Worm (Caenorhabditis elegans) whole organism, young adult: Measurements from ENCODE around the gene T06E8.2.

Source experiments
- B0019.2 ChIP-seq: fragments of 200-800 bp; sonication (Bioruptor generic); conservative IDR thresholded peaks from 2 replicates; pipeline ENCODE4 v1.3.6; 2022; ENCODE audit warnings: missing genetic modification reagents, missing genetic modification characterization, missing compliant biosample characterization
- B0035.1 ChIP-seq: sonication (generic microtip); optimal IDR thresholded peaks from 2 replicates; lab custom pipeline; 2016; ENCODE audit warnings: missing genetic modification characterization, mild to moderate bottlenecking, missing compliant biosample characterization, missing genotype, missing genetic modification reagents
- D2030.7 ChIP-seq: fragments of 200-800 bp; sonication (Bioruptor generic); IDR thresholded peaks from 2 replicates; pipeline ENCODE4 v1.3.6; 2022; ENCODE audit warnings: missing genetic modification reagents, missing genetic modification characterization, missing compliant biosample characterization
- F22D6.2 ChIP-seq: sonication (generic microtip); optimal IDR thresholded peaks from 2 replicates; lab custom pipeline; 2016; ENCODE audit warnings: mild to moderate bottlenecking, missing genetic modification characterization, missing compliant biosample characterization
- Y53F4B.3 ChIP-seq: fragments of 200-800 bp; sonication (Bioruptor generic); IDR thresholded peaks from 2 replicates; pipeline ENCODE4 v1.3.6; 2022; ENCODE audit warnings: missing genetic modification reagents, missing genetic modification characterization, missing compliant biosample characterization
- Y53G8AR.9 ChIP-seq: fragments of 200-800 bp; sonication (Bioruptor generic); conservative IDR thresholded peaks from 2 replicates; pipeline ENCODE4 v1.3.6; 2022; ENCODE audit warnings: missing genetic modification reagents, missing genetic modification characterization, missing compliant biosample characterization
- Y56A3A.18 ChIP-seq: fragments of 200-800 bp; sonication (Bioruptor generic); IDR thresholded peaks from 2 replicates; pipeline ENCODE4 v1.3.6; 2022; ENCODE audit warnings: missing genetic modification reagents, missing genetic modification characterization, missing compliant biosample characterization
- Y67H2A.10 ChIP-seq: fragments of 200-800 bp; sonication (Bioruptor generic); conservative IDR thresholded peaks from 2 replicates; pipeline ENCODE4 v1.3.6; 2022; ENCODE audit warnings: missing genetic modification reagents, missing genetic modification characterization, missing compliant biosample characterization
- Y79H2A.3 ChIP-seq: fragments of 200-800 bp; sonication (Bioruptor generic); conservative IDR thresholded peaks from 2 replicates; pipeline ENCODE4 v1.3.6; 2022; ENCODE audit warnings: missing genetic modification reagents, missing genetic modification characterization, missing compliant biosample characterization
- Y95B8A.8 ChIP-seq: fragments of 200-800 bp; sonication (Bioruptor generic); IDR thresholded peaks from 2 replicates; pipeline ENCODE4 v1.3.6; 2022; ENCODE audit warnings: missing genetic modification reagents, missing genetic modification characterization, missing compliant biosample characterization
- akir-1 ChIP-seq: fragments of 200-800 bp; sonication (Bioruptor generic); optimal IDR thresholded peaks from 2 replicates; lab custom pipeline; 2018; ENCODE audit warnings: mild to moderate bottlenecking, missing genetic modification characterization, moderate library complexity, missing compliant biosample characterization
- athp-1 ChIP-seq: sonication (generic microtip); optimal IDR thresholded peaks from 2 replicates; lab custom pipeline; 2017; ENCODE audit warnings: mild to moderate bottlenecking, missing genetic modification characterization, missing compliant biosample characterization
- attf-3 ChIP-seq: fragments of 200-800 bp; sonication (Bioruptor generic); conservative IDR thresholded peaks from 2 replicates; pipeline ENCODE4 v1.3.6; 2022; ENCODE audit warnings: missing genetic modification reagents, missing genetic modification characterization, missing compliant biosample characterization
- attf-5 ChIP-seq: fragments of 200-800 bp; sonication (Bioruptor generic); optimal IDR thresholded peaks from 2 replicates; lab custom pipeline; 2018; ENCODE audit warnings: mild to moderate bottlenecking, missing genetic modification characterization, missing compliant biosample characterization
- bed-1 ChIP-seq: fragments of 200-800 bp; sonication (Bioruptor generic); IDR thresholded peaks from 2 replicates; pipeline ENCODE4 v1.3.6; 2022; ENCODE audit warnings: missing genetic modification reagents, missing genetic modification characterization, missing compliant biosample characterization
- cebp-1 ChIP-seq, 2 experiments: fragments of 200-800 bp in 1 of 2; sonication (Bioruptor generic) in 1 of 2; sonication (generic microtip) in 1 of 2; IDR thresholded peaks in 1 of 2; optimal IDR thresholded peaks in 1 of 2; 2 replicates each; pipeline versions ENCODE4 v1.3.6 to Lab custom; 2017 to 2022; ENCODE audit warnings: missing compliant biosample characterization in 2 of 2, missing genetic modification characterization in 2 of 2, mild to moderate bottlenecking in 1 of 2, missing genetic modification reagents in 1 of 2, moderate library complexity in 1 of 2
- cebp-2 ChIP-seq: fragments of 200-800 bp; sonication (Bioruptor generic); IDR thresholded peaks from 2 replicates; pipeline ENCODE4 v1.3.6; 2022; ENCODE audit warnings: missing genetic modification characterization, missing compliant biosample characterization
- ceh-27 ChIP-seq: fragments of 200-800 bp; sonication (Bioruptor generic); optimal IDR thresholded peaks from 2 replicates; lab custom pipeline; 2018; ENCODE audit warnings: mild to moderate bottlenecking, missing genetic modification characterization, moderate library complexity, missing compliant biosample characterization
- chd-7 ChIP-seq: sonication (generic microtip); optimal IDR thresholded peaks from 2 replicates; lab custom pipeline; 2016; ENCODE audit warnings: mild to moderate bottlenecking, missing genetic modification characterization, moderate library complexity, missing compliant biosample characterization
- die-1 ChIP-seq: sonication (generic microtip); optimal IDR thresholded peaks from 2 replicates; lab custom pipeline; 2016; ENCODE audit warnings: missing genotype, mild to moderate bottlenecking, missing genetic modification characterization, missing compliant biosample characterization
- dox-1 ChIP-seq: fragments of 200-800 bp; sonication (Bioruptor generic); IDR thresholded peaks from 2 replicates; pipeline ENCODE4 v1.3.6; 2022; ENCODE audit warnings: missing genetic modification reagents, missing genetic modification characterization, missing compliant biosample characterization
- efl-1 ChIP-seq: fragments of 150-350 bp; optimal IDR thresholded peaks from 2 replicates; lab custom pipeline; 2014; ENCODE audit warnings: missing biosample characterization, missing genetic modification reagents, missing genetic modification characterization
- egl-44 ChIP-seq: fragments of 200-800 bp; sonication (Bioruptor generic); IDR thresholded peaks from 2 replicates; pipeline ENCODE4 v1.3.6; 2022; ENCODE audit warnings: missing genetic modification reagents, missing genetic modification characterization, missing compliant biosample characterization
- ets-4 ChIP-seq: fragments of 200-800 bp; sonication (Bioruptor generic); optimal IDR thresholded peaks from 2 replicates; lab custom pipeline; 2018; ENCODE audit warnings: mild to moderate bottlenecking, missing genetic modification characterization, missing compliant biosample characterization
- gei-17 ChIP-seq: fragments of 200-800 bp; sonication (Bioruptor generic); optimal IDR thresholded peaks from 2 replicates; lab custom pipeline; 2018; ENCODE audit warnings: mild to moderate bottlenecking, missing genetic modification characterization, missing compliant biosample characterization
- hlh-12 ChIP-seq: sonication (generic microtip); optimal IDR thresholded peaks from 2 replicates; lab custom pipeline; 2016; ENCODE audit warnings: missing genetic modification characterization, missing compliant biosample characterization
- hlh-26 ChIP-seq: fragments of 200-800 bp; sonication (Bioruptor generic); conservative IDR thresholded peaks from 2 replicates; pipeline ENCODE4 v1.3.6; 2022; ENCODE audit warnings: missing genetic modification reagents, missing genetic modification characterization, missing compliant biosample characterization
- hmg-1.2 ChIP-seq: fragments of 200-800 bp; sonication (Bioruptor generic); IDR thresholded peaks from 2 replicates; pipeline ENCODE4 v1.3.6; 2022; ENCODE audit warnings: missing genetic modification reagents, missing genetic modification characterization, missing compliant biosample characterization
- hmg-20 ChIP-seq: fragments of 200-800 bp; sonication (Bioruptor generic); IDR thresholded peaks from 2 replicates; pipeline ENCODE4 v1.3.6; 2022; ENCODE audit warnings: missing genetic modification reagents, missing genetic modification characterization, missing compliant biosample characterization
- let-607 ChIP-seq, 2 experiments: fragments of 200-800 bp in 1 of 2; sonication (Bioruptor generic) in 1 of 2; sonication (generic microtip) in 1 of 2; optimal IDR thresholded peaks; 2 replicates each; lab custom pipeline; 2016 to 2018; ENCODE audit warnings: mild to moderate bottlenecking in 2 of 2, missing compliant biosample characterization in 2 of 2, missing genetic modification characterization in 2 of 2, moderate library complexity in 2 of 2, missing genotype in 1 of 2
- lin-40 ChIP-seq: sonication (generic microtip); optimal IDR thresholded peaks from 2 replicates; lab custom pipeline; 2016; ENCODE audit warnings: missing genetic modification characterization, mild to moderate bottlenecking, missing compliant biosample characterization, missing genotype, missing genetic modification reagents
- lir-1 ChIP-seq: fragments of 200-800 bp; sonication (Bioruptor generic); conservative IDR thresholded peaks from 2 replicates; pipeline ENCODE4 v1.3.6; 2022; ENCODE audit warnings: missing genetic modification reagents, missing genetic modification characterization, missing compliant biosample characterization
- madf-6 ChIP-seq: fragments of 200-800 bp; sonication (Bioruptor generic); IDR thresholded peaks from 2 replicates; pipeline ENCODE4 v1.3.6; 2022; ENCODE audit warnings: missing genetic modification reagents, missing genetic modification characterization, missing compliant biosample characterization
- madf-8 ChIP-seq: fragments of 200-800 bp; sonication (Bioruptor generic); conservative IDR thresholded peaks from 2 replicates; pipeline ENCODE4 v1.3.6; 2022; ENCODE audit warnings: missing genetic modification reagents, missing genetic modification characterization, missing compliant biosample characterization
- nhr-120 ChIP-seq: fragments of 200-800 bp; sonication (Bioruptor generic); IDR thresholded peaks from 2 replicates; pipeline ENCODE4 v1.3.6; 2022; ENCODE audit warnings: missing genetic modification characterization, missing compliant biosample characterization
- nhr-179 ChIP-seq: sonication (generic microtip); optimal IDR thresholded peaks from 2 replicates; lab custom pipeline; 2016; ENCODE audit warnings: mild to moderate bottlenecking, missing genetic modification characterization, missing compliant biosample characterization
- nhr-80 ChIP-seq: sonication (generic microtip); optimal IDR thresholded peaks from 2 replicates; lab custom pipeline; 2016; ENCODE audit warnings: missing genetic modification characterization, missing compliant biosample characterization
- nhr-90 ChIP-seq: sonication (generic microtip); optimal IDR thresholded peaks from 2 replicates; lab custom pipeline; 2016; ENCODE audit warnings: missing genotype, mild to moderate bottlenecking, missing genetic modification characterization, missing compliant biosample characterization
- rcor-1 ChIP-seq: fragments of 200-800 bp; sonication (Bioruptor generic); IDR thresholded peaks from 2 replicates; pipeline ENCODE4 v1.3.6; 2022; ENCODE audit warnings: missing genetic modification reagents, missing genetic modification characterization, missing compliant biosample characterization
- rec-8 ChIP-seq, 2 experiments: sonication (generic microtip); optimal IDR thresholded peaks; 2 replicates each; lab custom pipeline; 2016; ENCODE audit warnings: mild to moderate bottlenecking in 2 of 2, missing genetic modification characterization in 2 of 2, missing genetic modification reagents in 2 of 2, missing genotype in 2 of 2, missing biosample characterization in 1 of 2, missing compliant biosample characterization in 1 of 2, moderate library complexity in 1 of 2
- sea-2 ChIP-seq: fragments of 200-800 bp; sonication (Bioruptor generic); IDR thresholded peaks from 2 replicates; pipeline ENCODE4 v1.3.6; 2022; ENCODE audit warnings: missing genetic modification characterization, missing compliant biosample characterization
- snpc-3.4 ChIP-seq: sonication (generic microtip); optimal IDR thresholded peaks from 2 replicates; lab custom pipeline; 2017; ENCODE audit warnings: missing genetic modification characterization, mild to moderate bottlenecking, missing compliant biosample characterization, antibody characterized with exemption, moderate library complexity, missing genotype, missing genetic modification reagents
- snpc-4 ChIP-seq, 5 experiments: fragments of 150-350 bp in 1 of 5; sonication (generic microtip) in 4 of 5; optimal IDR thresholded peaks; 2 replicates each; lab custom pipeline; 2014 to 2018; ENCODE audit warnings: missing genetic modification characterization in 5 of 5, missing biosample characterization in 3 of 5, antibody characterized with exemption in 2 of 5, mild to moderate bottlenecking in 2 of 5, missing compliant biosample characterization in 2 of 5, missing genotype in 2 of 5, moderate library complexity in 2 of 5, missing genetic modification reagents in 1 of 5
- somi-1 ChIP-seq: fragments of 200-800 bp; sonication (Bioruptor generic); optimal IDR thresholded peaks from 2 replicates; lab custom pipeline; 2018; ENCODE audit warnings: mild to moderate bottlenecking, missing genetic modification characterization, missing compliant biosample characterization
- zfh-2 ChIP-seq: fragments of 200-800 bp; sonication (Bioruptor generic); conservative IDR thresholded peaks from 2 replicates; pipeline ENCODE4 v1.3.6; 2022; ENCODE audit warnings: missing genetic modification reagents, missing genetic modification characterization, missing compliant biosample characterization
- ztf-22 ChIP-seq: fragments of 200-800 bp; sonication (Bioruptor generic); optimal IDR thresholded peaks from 2 replicates; lab custom pipeline; 2018; ENCODE audit warnings: mild to moderate bottlenecking, missing genetic modification characterization, moderate library complexity, missing compliant biosample characterization
- ztf-26 ChIP-seq: sonication (generic microtip); optimal IDR thresholded peaks from 2 replicates; lab custom pipeline; 2017; ENCODE audit warnings: missing genetic modification characterization, missing compliant biosample characterization
- ztf-28 ChIP-seq: fragments of 200-800 bp; sonication (Bioruptor generic); IDR thresholded peaks from 2 replicates; pipeline ENCODE4 v1.3.6; 2022; ENCODE audit warnings: missing genetic modification reagents, missing genetic modification characterization, missing compliant biosample characterization

T06E8.2 gene

ce11 chrV:10036275-10036674, at the start of gene T06E8.2:
T06E8.2 (minus strand) TSS chrV:10036413.
- TF ChIP-seq sea-2 (no peak), efl-1 (GFP tag; lab: Kevin White, UChicago) (no peak), hmg-20 (GFP tag; lab: Robert Waterston, UW) (no peak), snpc-4 (GFP tag; optimal IDR thresholded peaks at IDR 0.05; lab: Kevin White, UChicago) (no peak), snpc-4 (tag; optimal IDR thresholded peaks at IDR 0.05; lab: Kevin White, UChicago) (no peak), hlh-12 (tag; lab: Kevin White, UChicago) (no peak), Y53F4B.3 (GFP tag; lab: Robert Waterston, UW) (no peak), Y79H2A.3 (GFP tag; lab: Robert Waterston, UW) (no peak), nhr-80 (no peak), gei-17 (GFP tag; lab: Kevin White, UChicago) (no peak), F22D6.2 (tag; lab: Kevin White, UChicago) (no peak), D2030.7 (GFP tag; lab: Robert Waterston, UW) (no peak), Y67H2A.10 (GFP tag; lab: Robert Waterston, UW) (no peak), dox-1 (no peak), athp-1 (tag; lab: Kevin White, UChicago) (no peak), bed-1 (GFP tag; lab: Robert Waterston, UW) (no peak), nhr-179 (tag; lab: Kevin White, UChicago) (no peak), egl-44 (GFP tag; lab: Robert Waterston, UW) (no peak), lir-1 (GFP tag; lab: Robert Waterston, UW) (no peak), B0019.2 (GFP tag; lab: Robert Waterston, UW) (no peak), ztf-28 (GFP tag; lab: Robert Waterston, UW) (no peak), Y95B8A.8 (GFP tag; lab: Robert Waterston, UW) (no peak), ceh-27 (GFP tag; lab: Kevin White, UChicago) (no peak), rcor-1 (no peak), let-607 (tag; optimal IDR thresholded peaks at IDR 0.05; lab: Kevin White, UChicago) (no peak), nhr-120 (no peak), hmg-1.2 (GFP tag; lab: Robert Waterston, UW) (peak; percentile 61; the same call in 1 of the 2 replicates), akir-1 (GFP tag; lab: Kevin White, UChicago) (no peak), nhr-90 (tag; lab: Kevin White, UChicago) (no peak), snpc-3.4 (tag; lab: Kevin White, UChicago) (no peak), B0035.1 (tag; lab: Kevin White, UChicago) (no peak), Y56A3A.18 (GFP tag; lab: Robert Waterston, UW) (no peak), zfh-2 (no peak), attf-3 (no peak), chd-7 (tag; lab: Kevin White, UChicago) (peak; percentile 52), somi-1 (GFP tag; lab: Kevin White, UChicago) (peak; percentile 66), ztf-22 (GFP tag; lab: Kevin White, UChicago) (no peak), cebp-1 (GFP tag; IDR thresholded peaks at IDR 0.05; lab: Robert Waterston, UW) (no peak), cebp-1 (tag; optimal IDR thresholded peaks at IDR 0.05; lab: Kevin White, UChicago) (peak; percentile 12), hlh-26 (GFP tag; lab: Robert Waterston, UW) (no peak), madf-6 (GFP tag; lab: Robert Waterston, UW) (no peak), madf-8 (GFP tag; lab: Robert Waterston, UW) (no peak), cebp-2 (GFP tag; lab: Robert Waterston, UW) (no peak), ets-4 (GFP tag; lab: Kevin White, UChicago) (no peak), ztf-26 (no peak), Y53G8AR.9 (0 out of 2 replicates have a peak, but pooled peaks have one; percentile 31), rec-8 (tag; optimal IDR thresholded peaks at IDR 0.05; lab: Kevin White, UChicago) (no peak), lin-40 (tag; lab: Kevin White, UChicago) (peak; percentile 26), attf-5 (GFP tag; lab: Kevin White, UChicago) (no peak), die-1 (tag; lab: Kevin White, UChicago) (peak; percentile 11)
